Fruit fly (Drosophila melanogaster): ENCODE results near the gene plh.
A peak's percentile ranks its signal among the peaks of the same experiment; 100 is the strongest.

Gene plh

dm6 chr3R:4951764-4952570, 58.9 kb downstream of the plh start (continued):
- TF ChIP-seq CG8281 (tag; optimal IDR thresholded peaks at IDR 0.05) (no peak), CG7839 (tag; optimal IDR thresholded peaks at IDR 0.05) (no peak), CG10147 (GFP tag; optimal IDR thresholded peaks at IDR 0.05) (peak; percentile 27)

- TF ChIP-seq lilli (GFP tag; optimal IDR thresholded peaks at IDR 0.05), result peak; percentile 4
- peak; percentile 3 for TF ChIP-seq CG2712 (tag; optimal IDR thresholded peaks at IDR 0.05)
- no peak for TF ChIP-seq insv (GFP tag; optimal IDR thresholded peaks at IDR 0.05)
- TF ChIP-seq Abd-B (GFP tag; optimal IDR thresholded peaks at IDR 0.05), result no peak
- peak; percentile 44; the same call in 1 of the 2 replicates for TF ChIP-seq Xrp1 (GFP tag; IDR thresholded peaks at IDR 0.05)
- TF ChIP-seq Rfx (GFP tag; IDR thresholded peaks at IDR 0.05), result no peak
- TF ChIP-seq Ets65A (GFP tag), result peak; percentile 5
- peak; percentile 10; the same call in 1 of the 2 replicates for TF ChIP-seq Atf6 (GFP tag; IDR thresholded peaks at IDR 0.05)
- 0 out of 2 replicates have a peak, but pooled peaks have one; percentile 38 for TF ChIP-seq CG10959 (GFP tag; IDR thresholded peaks at IDR 0.05)
- TF ChIP-seq CG2199 (GFP tag; IDR thresholded peaks at IDR 0.05), result peak; percentile 79; the same call in 1 of the 3 replicates
- peak in 1 of 2 experiments; percentile 5 for TF ChIP-seq Pdp1 (GFP tag; optimal IDR thresholded peaks at IDR 0.05)
- TF ChIP-seq CG18262 (tag; optimal IDR thresholded peaks at IDR 0.05), result peak; percentile 16
- peak; percentile 21 for TF ChIP-seq kni (GFP tag; optimal IDR thresholded peaks at IDR 0.05)
- TF ChIP-seq sug (tag; optimal IDR thresholded peaks at IDR 0.05), result no peak
- TF ChIP-seq tll (GFP tag; optimal IDR thresholded peaks at IDR 0.05), result peak in 1 of 2 experiments; percentile 39
- TF ChIP-seq CG17328 (GFP tag; IDR thresholded peaks at IDR 0.05), result no peak
- peak; percentile 54 for TF ChIP-seq CG15696 (tag; optimal IDR thresholded peaks at IDR 0.05)
- TF ChIP-seq bbx (GFP tag; IDR thresholded peaks at IDR 0.05; ENCODE audit: partially characterized antibody), result peak; percentile 14; the same call in 1 of the 2 replicates
- TF ChIP-seq CG15011 (GFP tag; optimal IDR thresholded peaks at IDR 0.05), result no peak
- TF ChIP-seq gcm2 (GFP tag; optimal IDR thresholded peaks at IDR 0.05), result no peak
- peak; percentile 40 for TF ChIP-seq pros (GFP tag; optimal IDR thresholded peaks at IDR 0.05)
- no peak for TF ChIP-seq CG30020 (tag; optimal IDR thresholded peaks at IDR 0.05)
- peak; percentile 1 for TF ChIP-seq CG15479 (GFP tag; optimal IDR thresholded peaks at IDR 0.05)
- TF ChIP-seq shn (GFP tag; optimal IDR thresholded peaks at IDR 0.05), result no peak
- TF ChIP-seq zen (tag; optimal IDR thresholded peaks at IDR 0.05), result peak; percentile 43
- TF ChIP-seq Med (GFP tag), result peak; percentile 72
- peak; percentile 64 for TF ChIP-seq fd102C (GFP tag; optimal IDR thresholded peaks at IDR 0.05)
- no peak for TF ChIP-seq HLH54F (GFP tag; optimal IDR thresholded peaks at IDR 0.05)
- no peak for TF ChIP-seq Trl (optimal IDR thresholded peaks at IDR 0.05)
- TF ChIP-seq Trl (GFP tag; optimal IDR thresholded peaks at IDR 0.05), result peak; percentile 35
- TF ChIP-seq Side (GFP tag; optimal IDR thresholded peaks at IDR 0.05), result peak; percentile 17
- peak; percentile 39 for TF ChIP-seq sens (GFP tag)
- peak; percentile 13 for TF ChIP-seq Antp (GFP tag; optimal IDR thresholded peaks at IDR 0.05)
- no peak for TF ChIP-seq MBD-R2 (GFP tag; IDR thresholded peaks at IDR 0.05)
- TF ChIP-seq hth (optimal IDR thresholded peaks at IDR 0.05), result no peak
- TF ChIP-seq CG17829 (tag; optimal IDR thresholded peaks at IDR 0.05), result peak; percentile 28
These were observed 63.1 kb downstream of the plh start for dm6 chr3R:4947732-4948131.
